Fruit fly (Drosophila melanogaster) whole organism, embryonic: ENCODE results near the gene CG13465.

Experiments used
- Atf6 ChIP-seq: fragments of 200-800 bp; sonication (Bioruptor generic); IDR thresholded peaks from 2 replicates; pipeline ENCODE4 v1.3.6; 2022; ENCODE audit warnings: missing biosample characterization, missing genetic modification characterization
- CG13287 ChIP-seq: fragments of 200-800 bp; sonication (Bioruptor generic); IDR thresholded peaks from 2 replicates; pipeline ENCODE4 v1.3.6; 2022; ENCODE audit warnings: missing biosample characterization, missing genetic modification characterization; ENCODE audit not compliant: partially characterized antibody
- CG15011 ChIP-seq: fragments of 200-800 bp; sonication (Bioruptor generic); optimal IDR thresholded peaks from 3 replicates; lab custom pipeline; 2018; ENCODE audit warnings: missing biosample characterization, mild to moderate bottlenecking, missing genetic modification characterization
- CG1603 ChIP-seq: fragments of 200-800 bp; sonication (Bioruptor generic); optimal IDR thresholded peaks from 2 replicates; lab custom pipeline; 2019; ENCODE audit warnings: missing biosample characterization, mild to moderate bottlenecking, missing genetic modification characterization, moderate library complexity
- CG16779 ChIP-seq: fragments of 200-800 bp; sonication (Bioruptor generic); IDR thresholded peaks from 2 replicates; pipeline ENCODE4 v1.3.6; 2022; ENCODE audit warnings: missing biosample characterization, missing genetic modification characterization
- CG17829 ChIP-seq: fragments of 200-800 bp; optimal IDR thresholded peaks from 2 replicates; lab custom pipeline; 2019; ENCODE audit warnings: missing biosample characterization, mild to moderate bottlenecking, missing genetic modification characterization, moderate library complexity
- CG18599 ChIP-seq: fragments of 200-800 bp; sonication (Bioruptor generic); optimal IDR thresholded peaks from 3 replicates; lab custom pipeline; 2017; ENCODE audit warnings: missing biosample characterization, missing genetic modification characterization, mild to moderate bottlenecking, moderate library complexity, missing genetic modification reagents
- CG2129 ChIP-seq: fragments of 200-800 bp; sonication (Bioruptor generic); IDR thresholded peaks from 2 replicates; pipeline ENCODE4 v1.3.6; 2022; ENCODE audit warnings: missing biosample characterization, missing genetic modification characterization; ENCODE audit not compliant: partially characterized antibody
- CG30403 ChIP-seq: fragments of 200-800 bp; sonication (Bioruptor generic); optimal IDR thresholded peaks from 3 replicates; lab custom pipeline; 2016; ENCODE audit warnings: missing biosample characterization, missing genetic modification characterization
- CG31441 ChIP-seq: fragments of 200-800 bp; sonication (Bioruptor generic); IDR thresholded peaks from 2 replicates; pipeline ENCODE4 v1.3.6; 2022; ENCODE audit warnings: missing biosample characterization, missing genetic modification characterization
- CG4282 ChIP-seq: fragments of 200-800 bp; sonication (Bioruptor generic); optimal IDR thresholded peaks from 2 replicates; lab custom pipeline; 2016; ENCODE audit warnings: missing biosample characterization, missing genetic modification characterization
- CG4424 ChIP-seq: fragments of 200-800 bp; sonication (Bioruptor generic); optimal IDR thresholded peaks from 3 replicates; lab custom pipeline; 2016; ENCODE audit warnings: missing biosample characterization, missing genetic modification characterization
- CG4854 ChIP-seq: fragments of 200-800 bp; sonication (Bioruptor generic); optimal IDR thresholded peaks from 2 replicates; lab custom pipeline; 2016; ENCODE audit warnings: missing biosample characterization, missing genetic modification characterization, inconsistent platforms
- CG5953 ChIP-seq: fragments of 200-800 bp; sonication (Bioruptor generic); IDR thresholded peaks from 2 replicates; pipeline ENCODE4 v1.3.6; 2022; ENCODE audit warnings: missing biosample characterization, missing genetic modification characterization
- CG7745 ChIP-seq: fragments of 200-800 bp; sonication (Bioruptor generic); optimal IDR thresholded peaks from 2 replicates; lab custom pipeline; 2018; ENCODE audit warnings: missing biosample characterization, mild to moderate bottlenecking, missing genetic modification characterization, moderate library complexity
- CG7928 ChIP-seq: fragments of 200-800 bp; sonication (Bioruptor generic); optimal IDR thresholded peaks from 2 replicates; lab custom pipeline; 2017; ENCODE audit warnings: missing biosample characterization, mild to moderate bottlenecking, missing genetic modification characterization
- CG8359 ChIP-seq: fragments of 200-800 bp; sonication (Bioruptor generic); optimal IDR thresholded peaks from 2 replicates; lab custom pipeline; 2017; ENCODE audit warnings: missing biosample characterization, mild to moderate bottlenecking, missing genetic modification characterization, borderline replicate concordance
- CG9437 ChIP-seq: fragments of 200-800 bp; sonication (Bioruptor generic); optimal IDR thresholded peaks from 2 replicates; lab custom pipeline; 2018; ENCODE audit warnings: missing biosample characterization, mild to moderate bottlenecking, missing genetic modification characterization
- CG9727 ChIP-seq: fragments of 200-800 bp; sonication (Bioruptor generic); optimal IDR thresholded peaks from 3 replicates; lab custom pipeline; 2017; ENCODE audit warnings: missing biosample characterization, mild to moderate bottlenecking, missing genetic modification characterization
- CG9817 ChIP-seq: fragments of 200-800 bp; sonication (Bioruptor generic); optimal IDR thresholded peaks from 2 replicates; lab custom pipeline; 2018; ENCODE audit warnings: missing biosample characterization, mild to moderate bottlenecking, missing genetic modification characterization, moderate library complexity
- Dll ChIP-seq: fragments of 200-800 bp; sonication (Bioruptor generic); IDR thresholded peaks from 4 replicates; pipeline ENCODE4 v1.3.6; 2022; ENCODE audit warnings: missing biosample characterization, missing genetic modification characterization; ENCODE audit not compliant: partially characterized antibody
- Eip74EF ChIP-seq, 2 experiments: fragments of 200-800 bp in 1 of 2; fragments of >200 bp in 1 of 2; sonication (Bioruptor generic) in 1 of 2; optimal IDR thresholded peaks; 2 replicates each; lab custom pipeline; 2017 to 2019; ENCODE audit warnings: missing biosample characterization in 2 of 2, missing genetic modification characterization in 2 of 2, mild to moderate bottlenecking in 1 of 2, moderate library complexity in 1 of 2
- Ets97D ChIP-seq: fragments of 200-800 bp; sonication (Bioruptor generic); optimal IDR thresholded peaks from 3 replicates; lab custom pipeline; 2016; ENCODE audit warnings: missing biosample characterization, missing genetic modification characterization
- Gsc ChIP-seq: fragments of 200-800 bp; sonication (Bioruptor generic); IDR thresholded peaks from 2 replicates; pipeline ENCODE4 v1.3.6; 2022; ENCODE audit warnings: missing biosample characterization, missing genetic modification characterization
- HLH4C ChIP-seq: fragments of 200-800 bp; sonication (Bioruptor generic); IDR thresholded peaks from 3 replicates; pipeline ENCODE4 v1.3.6; 2022; ENCODE audit warnings: missing biosample characterization, missing genetic modification characterization; ENCODE audit not compliant: partially characterized antibody
- Hand ChIP-seq: fragments of 200-800 bp; sonication (Bioruptor generic); optimal IDR thresholded peaks from 2 replicates; lab custom pipeline; 2017; ENCODE audit warnings: mild to moderate bottlenecking, missing biosample characterization, missing genetic modification reagents, missing genetic modification characterization
- Hey ChIP-seq: fragments of 200-800 bp; sonication (Bioruptor generic); optimal IDR thresholded peaks from 3 replicates; lab custom pipeline; 2018; ENCODE audit warnings: missing biosample characterization, mild to moderate bottlenecking, missing genetic modification characterization
- Hr51 ChIP-seq, 2 experiments: fragments of 200-800 bp; sonication (Bioruptor generic); optimal IDR thresholded peaks; 2 replicates in 1 of 2; 3 replicates in 1 of 2; lab custom pipeline; 2016 to 2018; ENCODE audit warnings: missing biosample characterization in 2 of 2, missing genetic modification characterization in 2 of 2, mild to moderate bottlenecking in 1 of 2, moderate library complexity in 1 of 2
- Lim3 ChIP-seq: fragments of 200-800 bp; sonication (Bioruptor generic); IDR thresholded peaks from 2 replicates; pipeline ENCODE4 v1.3.6; 2022; ENCODE audit warnings: missing biosample characterization, missing genetic modification characterization
- Nf-YA ChIP-seq: fragments of 200-800 bp; sonication (Bioruptor generic); IDR thresholded peaks from 2 replicates; pipeline ENCODE4 v1.3.6; 2022; ENCODE audit warnings: missing biosample characterization, missing genetic modification characterization
- Ptx1 ChIP-seq: fragments of 200-800 bp; sonication (Bioruptor generic); IDR thresholded peaks from 2 replicates; pipeline ENCODE4 v1.3.6; 2022; ENCODE audit warnings: missing biosample characterization, missing genetic modification characterization
- Ssrp ChIP-seq: fragments of 200-800 bp; sonication (Bioruptor generic); optimal IDR thresholded peaks from 2 replicates; lab custom pipeline; 2018; ENCODE audit warnings: missing biosample characterization, mild to moderate bottlenecking, missing genetic modification characterization, moderate library complexity
- ap ChIP-seq: fragments of 200-800 bp; sonication (Bioruptor generic); IDR thresholded peaks from 2 replicates; pipeline ENCODE4 v1.3.6; 2022; ENCODE audit warnings: missing biosample characterization, missing genetic modification characterization
- ara ChIP-seq: fragments of 200-800 bp; sonication (Bioruptor generic); IDR thresholded peaks from 2 replicates; pipeline ENCODE4 v1.3.6; 2022; ENCODE audit warnings: missing biosample characterization, missing genetic modification characterization
- ci ChIP-seq: fragments of 200-800 bp; sonication (Bioruptor generic); IDR thresholded peaks from 3 replicates; pipeline ENCODE4 v1.3.6; 2022; ENCODE audit warnings: missing biosample characterization, missing genetic modification characterization
- crc ChIP-seq: fragments of 200-800 bp; sonication (Bioruptor generic); optimal IDR thresholded peaks from 2 replicates; lab custom pipeline; 2016; ENCODE audit warnings: missing biosample characterization, missing genetic modification characterization
- dan ChIP-seq: fragments of 200-800 bp; sonication (Bioruptor generic); IDR thresholded peaks from 2 replicates; pipeline ENCODE4 v1.3.6; 2022; ENCODE audit warnings: missing biosample characterization, missing genetic modification characterization
- grau ChIP-seq: fragments of 200-800 bp; optimal IDR thresholded peaks from 3 replicates; lab custom pipeline; 2019; ENCODE audit warnings: missing biosample characterization, mild to moderate bottlenecking, missing genetic modification characterization, moderate library complexity
- grn ChIP-seq: fragments of 200-800 bp; sonication (Bioruptor generic); optimal IDR thresholded peaks from 3 replicates; lab custom pipeline; 2017; ENCODE audit warnings: missing biosample characterization, missing genetic modification characterization
- hbn ChIP-seq: fragments of 200-800 bp; sonication (Bioruptor generic); IDR thresholded peaks from 2 replicates; pipeline ENCODE4 v1.3.6; 2022; ENCODE audit warnings: missing biosample characterization, missing genetic modification characterization; ENCODE audit not compliant: partially characterized antibody
- hth ChIP-seq: fragments of >200 bp; optimal IDR thresholded peaks from 2 replicates; lab custom pipeline; 2017; ENCODE audit warnings: inconsistent platforms
- jigr1 ChIP-seq: fragments of 200-800 bp; sonication (Bioruptor generic); IDR thresholded peaks from 3 replicates; pipeline ENCODE4 v1.3.6; 2022; ENCODE audit warnings: missing biosample characterization, missing genetic modification characterization
- jumu ChIP-seq: fragments of 200-800 bp; sonication (Bioruptor generic); optimal IDR thresholded peaks from 3 replicates; lab custom pipeline; 2016; ENCODE audit warnings: missing biosample characterization, missing genetic modification characterization
- lilli ChIP-seq: fragments of 200-800 bp; sonication (Bioruptor generic); optimal IDR thresholded peaks from 3 replicates; lab custom pipeline; 2016; ENCODE audit warnings: missing biosample characterization, missing genetic modification characterization
- luna ChIP-seq: fragments of 200-800 bp; sonication (Bioruptor generic); optimal IDR thresholded peaks from 2 replicates; lab custom pipeline; 2016; ENCODE audit warnings: missing biosample characterization, missing genetic modification characterization
- pum ChIP-seq: fragments of 200-800 bp; sonication (Bioruptor generic); optimal IDR thresholded peaks from 2 replicates; lab custom pipeline; 2016; ENCODE audit warnings: missing biosample characterization, missing genetic modification characterization
- sna ChIP-seq: fragments of 200-800 bp; sonication (Bioruptor generic); IDR thresholded peaks from 2 replicates; pipeline ENCODE4 v1.3.6; 2022; ENCODE audit warnings: missing biosample characterization, missing genetic modification characterization; ENCODE audit not compliant: partially characterized antibody
- ssp ChIP-seq: fragments of 200-800 bp; sonication (Bioruptor generic); IDR thresholded peaks from 2 replicates; pipeline ENCODE4 v1.3.6; 2022; ENCODE audit warnings: missing biosample characterization, missing genetic modification characterization
- sug ChIP-seq: fragments of 200-800 bp; optimal IDR thresholded peaks from 2 replicates; lab custom pipeline; 2019; ENCODE audit warnings: missing biosample characterization, mild to moderate bottlenecking, missing genetic modification characterization, moderate library complexity
- trem ChIP-seq: fragments of 200-800 bp; optimal IDR thresholded peaks from 3 replicates; lab custom pipeline; 2019; ENCODE audit warnings: missing biosample characterization, mild to moderate bottlenecking, missing genetic modification characterization, moderate library complexity
- tup ChIP-seq: fragments of 200-800 bp; sonication (Bioruptor generic); optimal IDR thresholded peaks from 2 replicates; lab custom pipeline; 2016; ENCODE audit warnings: missing biosample characterization, mild to moderate bottlenecking, missing genetic modification characterization, moderate library complexity

CG13465 gene

DNA sequence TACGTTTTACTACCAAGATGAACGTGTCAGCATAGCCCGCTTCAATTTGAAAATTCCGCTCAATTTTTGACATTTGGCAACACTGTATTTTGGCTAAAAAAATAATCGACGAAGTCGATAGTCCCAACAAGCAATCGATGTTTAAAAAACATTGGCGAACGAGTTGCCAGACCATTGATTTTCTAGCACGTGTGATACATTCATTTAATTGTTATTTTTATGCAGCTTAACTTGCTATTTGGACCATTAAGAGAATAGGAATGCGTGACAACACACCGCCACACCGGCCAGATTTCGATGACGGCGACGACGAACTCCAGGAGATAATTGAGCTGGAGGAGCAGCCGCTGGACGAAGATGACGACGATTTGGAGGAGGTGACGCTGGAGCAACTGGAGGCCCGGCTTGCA is 38.5 kb upstream of the CG13465 start, which contains the start of gene CG5114 (continued):
- TF ChIP-seq ap (GFP tag; lab: Robert Waterston, UW) (no peak), CG1603 (tag; lab: Kevin White, UChicago) (peak; percentile 88), Atf6 (GFP tag; lab: Robert Waterston, UW) (0 out of 2 replicates have a peak, but pooled peaks have one; percentile 26), CG9817 (tag; lab: Kevin White, UChicago) (peak; percentile 22), Ssrp (no peak), CG7928 (GFP tag; lab: Kevin White, UChicago) (no peak), CG4854 (GFP tag; lab: Kevin White, UChicago) (peak; percentile 24), ci (GFP tag; lab: Robert Waterston, UW) (peak; percentile 40; the same call in 2 of the 3 replicates), CG15011 (GFP tag; lab: Kevin White, UChicago) (no peak), Dll (GFP tag; lab: Robert Waterston, UW) (peak; percentile 93), grn (GFP tag; lab: Kevin White, UChicago) (no peak), CG31441 (GFP tag; lab: Robert Waterston, UW) (no peak), Lim3 (GFP tag; lab: Robert Waterston, UW) (no peak), HLH4C (GFP tag; lab: Robert Waterston, UW) (peak; percentile 77; the same call in 2 of the 3 replicates), dan (GFP tag; lab: Robert Waterston, UW) (no peak), trem (tag; lab: Kevin White, UChicago) (peak; percentile 86), jumu (peak; percentile 15), CG2129 (peak; percentile 81), CG17829 (peak; percentile 65), Nf-YA (GFP tag; lab: Robert Waterston, UW) (no peak), CG9727 (GFP tag; lab: Kevin White, UChicago) (no peak), Gsc (GFP tag; lab: Robert Waterston, UW) (no peak), CG7745 (tag; lab: Kevin White, UChicago) (no peak), Hey (tag; lab: Kevin White, UChicago) (no peak), Ptx1 (GFP tag; lab: Robert Waterston, UW) (no peak), CG18599 (GFP tag; lab: Kevin White, UChicago) (no peak), pum (GFP tag; lab: Kevin White, UChicago) (peak; percentile 11), CG4424 (GFP tag; lab: Kevin White, UChicago) (peak; percentile 33), CG30403 (GFP tag; lab: Kevin White, UChicago) (peak; percentile 50), jigr1 (GFP tag; lab: Robert Waterston, UW) (no peak), ssp (GFP tag; lab: Robert Waterston, UW) (no peak; the same call in 1 of the 2 replicates), hth (no peak), CG13287 (GFP tag; lab: Robert Waterston, UW) (peak; percentile 97), CG8359 (no peak), ara (GFP tag; lab: Robert Waterston, UW) (0 out of 2 replicates have a peak, but pooled peaks have one; percentile 31), CG4282 (GFP tag; lab: Kevin White, UChicago) (no peak), grau (tag; lab: Kevin White, UChicago) (peak; percentile 55), luna (GFP tag; lab: Kevin White, UChicago) (peak; percentile 1), sna (peak; percentile 86), tup (GFP tag; lab: Kevin White, UChicago) (no peak), CG16779 (GFP tag; lab: Robert Waterston, UW) (no peak), hbn (GFP tag; lab: Robert Waterston, UW) (peak; percentile 93), Ets97D (GFP tag; lab: Kevin White, UChicago) (peak; percentile 85), Hand (no peak), crc (GFP tag; lab: Kevin White, UChicago) (no peak), lilli (GFP tag; lab: Kevin White, UChicago) (peak; percentile 73), sug (tag; lab: Kevin White, UChicago) (peak; percentile 54), CG9437 (GFP tag; lab: Kevin White, UChicago) (peak; percentile 61), CG5953 (GFP tag; lab: Robert Waterston, UW) (no peak), Hr51 (GFP tag; optimal IDR thresholded peaks at IDR 0.05; lab: Kevin White, UChicago) (no peak), Eip74EF (GFP tag; optimal IDR thresholded peaks at IDR 0.05; lab: Kevin White, UChicago) (no peak)
